Worm (Caenorhabditis elegans) whole organism, L3 larva: ENCODE results near the gene T06D8.2.

Experiments used
- R02D3.7 ChIP-seq: fragments of 150-350 bp; optimal IDR thresholded peaks from 2 replicates; lab custom pipeline; 2014; ENCODE audit warnings: missing biosample characterization, missing genetic modification characterization
- ZK546.5 ChIP-seq: sonication (generic microtip); optimal IDR thresholded peaks from 2 replicates; lab custom pipeline; 2017; ENCODE audit warnings: missing biosample characterization, missing genetic modification characterization
- aly-2 ChIP-seq: fragments of 150-350 bp; optimal IDR thresholded peaks from 2 replicates; lab custom pipeline; 2014; ENCODE audit warnings: missing biosample characterization, missing genetic modification characterization
- ceh-82 ChIP-seq: fragments of 150-350 bp; optimal IDR thresholded peaks from 2 replicates; lab custom pipeline; 2014; ENCODE audit warnings: missing biosample characterization, missing genetic modification characterization
- daf-12 ChIP-seq: fragments of 150-350 bp; optimal IDR thresholded peaks from 2 replicates; lab custom pipeline; 2014; ENCODE audit warnings: missing biosample characterization, missing genetic modification reagents, missing genetic modification characterization
- egl-27 ChIP-seq: sonication (generic microtip); optimal IDR thresholded peaks from 4 replicates; lab custom pipeline; 2017; ENCODE audit warnings: missing biosample characterization, missing genetic modification reagents, missing genetic modification characterization
- elt-1 ChIP-seq: fragments of 150-350 bp; optimal IDR thresholded peaks from 2 replicates; lab custom pipeline; 2014; ENCODE audit warnings: missing biosample characterization, missing genetic modification characterization
- elt-2 ChIP-seq: sonication (generic microtip); optimal IDR thresholded peaks from 2 replicates; lab custom pipeline; 2016; ENCODE audit warnings: missing genetic modification reagents, mild to moderate bottlenecking, missing genetic modification characterization, missing compliant biosample characterization
- elt-3 ChIP-seq, 3 experiments: fragments of 150-350 bp in 1 of 3; sonication (generic microtip) in 2 of 3; optimal IDR thresholded peaks; 2 replicates in 2 of 3; 4 replicates in 1 of 3; lab custom pipeline; 2014 to 2017; ENCODE audit warnings: missing biosample characterization in 3 of 3, missing genetic modification characterization in 3 of 3
- eor-1 ChIP-seq, 2 experiments: fragments of 150-350 bp; optimal IDR thresholded peaks; 2 replicates each; lab custom pipeline; 2014 to 2018; ENCODE audit warnings: missing biosample characterization in 2 of 2, missing genetic modification characterization in 2 of 2
- fkh-10 ChIP-seq: sonication (generic microtip); optimal IDR thresholded peaks from 2 replicates; lab custom pipeline; 2017; ENCODE audit warnings: missing biosample characterization, missing genetic modification reagents, missing genetic modification characterization
- fos-1 ChIP-seq: fragments of 150-350 bp; optimal IDR thresholded peaks from 2 replicates; lab custom pipeline; 2014; ENCODE audit warnings: missing biosample characterization, missing genetic modification characterization
- hmg-11 ChIP-seq: sonication (generic microtip); optimal IDR thresholded peaks from 2 replicates; lab custom pipeline; 2016; ENCODE audit warnings: missing genetic modification characterization, missing compliant biosample characterization
- lin-15B ChIP-seq: fragments of 150-350 bp; optimal IDR thresholded peaks from 2 replicates; lab custom pipeline; 2014; ENCODE audit warnings: missing biosample characterization, missing genetic modification characterization
- lin-39 ChIP-seq: fragments of 150-350 bp; optimal IDR thresholded peaks from 2 replicates; lab custom pipeline; 2018; ENCODE audit warnings: missing biosample characterization, missing genetic modification reagents, missing genetic modification characterization
- mdl-1 ChIP-seq: fragments of 150-350 bp; optimal IDR thresholded peaks from 2 replicates; lab custom pipeline; 2014; ENCODE audit warnings: missing biosample characterization, missing genetic modification characterization
- nfya-1 ChIP-seq: sonication (generic microtip); optimal IDR thresholded peaks from 2 replicates; lab custom pipeline; 2017; ENCODE audit warnings: missing genetic modification characterization, mild to moderate bottlenecking, missing compliant biosample characterization, antibody characterized with exemption, moderate library complexity; ENCODE audit not compliant: insufficient read depth
- nhr-11 ChIP-seq: fragments of 150-350 bp; optimal IDR thresholded peaks from 2 replicates; lab custom pipeline; 2014; ENCODE audit warnings: missing biosample characterization, missing genetic modification characterization
- nhr-12 ChIP-seq: fragments of 150-350 bp; optimal IDR thresholded peaks from 2 replicates; lab custom pipeline; 2014; ENCODE audit warnings: missing biosample characterization, missing genetic modification characterization
- nhr-237 ChIP-seq: fragments of 150-350 bp; optimal IDR thresholded peaks from 2 replicates; lab custom pipeline; 2014; ENCODE audit warnings: missing biosample characterization, missing genetic modification characterization
- nhr-25 ChIP-seq: sonication (generic microtip); optimal IDR thresholded peaks from 2 replicates; lab custom pipeline; 2017; ENCODE audit warnings: missing biosample characterization, missing genetic modification characterization
- nhr-43 ChIP-seq: sonication (generic microtip); optimal IDR thresholded peaks from 2 replicates; lab custom pipeline; 2016; ENCODE audit warnings: mild to moderate bottlenecking, missing genetic modification characterization, missing compliant biosample characterization; ENCODE audit not compliant: poor library complexity, severe bottlenecking
- nhr-76 ChIP-seq: fragments of 150-350 bp; sonication (generic microtip); optimal IDR thresholded peaks from 5 replicates; lab custom pipeline; 2014; ENCODE audit warnings: missing biosample characterization, missing genetic modification characterization
- nhr-77 ChIP-seq: fragments of 150-350 bp; optimal IDR thresholded peaks from 2 replicates; lab custom pipeline; 2014; ENCODE audit warnings: missing biosample characterization, missing genetic modification characterization
- pha-4 ChIP-seq: fragments of 150-350 bp; optimal IDR thresholded peaks from 2 replicates; lab custom pipeline; 2014; ENCODE audit warnings: missing biosample characterization, missing genetic modification reagents, missing genetic modification characterization
- sea-2 ChIP-seq: fragments of 150-350 bp; sonication (generic microtip); optimal IDR thresholded peaks from 4 replicates; lab custom pipeline; 2014; ENCODE audit warnings: missing biosample characterization, missing genetic modification reagents, missing genetic modification characterization
- snpc-4 ChIP-seq: fragments of 150-350 bp; optimal IDR thresholded peaks from 2 replicates; lab custom pipeline; 2014; ENCODE audit warnings: missing biosample characterization, missing genetic modification characterization
- unc-39 ChIP-seq: sonication (generic microtip); optimal IDR thresholded peaks from 4 replicates; lab custom pipeline; 2017; ENCODE audit warnings: missing biosample characterization, missing genetic modification characterization
- zag-1 ChIP-seq: fragments of 150-350 bp; optimal IDR thresholded peaks from 2 replicates; lab custom pipeline; 2014; ENCODE audit warnings: missing biosample characterization, missing genetic modification characterization
- ztf-11 ChIP-seq: fragments of 150-350 bp; optimal IDR thresholded peaks from 2 replicates; lab custom pipeline; 2014; ENCODE audit warnings: missing biosample characterization, missing genetic modification characterization

The T06D8.2 gene

ce11 chrII:11259766-11260165, 33.3 kb downstream of the T06D8.2 start:
- TF ChIP-seq nhr-12, result no peak
- TF ChIP-seq aly-2 (tag; lab: Kevin White, UChicago), result no peak
- TF ChIP-seq nhr-25 (tag; lab: Kevin White, UChicago), result no peak
- TF ChIP-seq nhr-237 (tag; lab: Kevin White, UChicago), result no peak
- TF ChIP-seq snpc-4, result no peak
- TF ChIP-seq R02D3.7 (tag; lab: Kevin White, UChicago), result no peak
- TF ChIP-seq ceh-82, result no peak
- TF ChIP-seq hmg-11 (tag; lab: Kevin White, UChicago), result no peak
- TF ChIP-seq mdl-1 (tag; lab: Kevin White, UChicago), result no peak
- no peak for TF ChIP-seq nhr-76 (tag; lab: Kevin White, UChicago)
- TF ChIP-seq nhr-11 (tag; lab: Kevin White, UChicago), result no peak
- TF ChIP-seq lin-15B, result no peak
- no peak for TF ChIP-seq nhr-77 (tag; lab: Kevin White, UChicago)
- TF ChIP-seq pha-4 (tag; lab: Kevin White, UChicago), result no peak
- TF ChIP-seq eor-1 (tag; optimal IDR thresholded peaks at IDR 0.05; lab: Kevin White, UChicago), result no peak

- TF ChIP-seq eor-1 (tag; optimal IDR thresholded peaks at IDR 0.05; lab: Kevin White, UChicago), result no peak
- no peak for TF ChIP-seq sea-2 (GFP tag; lab: Kevin White, UChicago)
- TF ChIP-seq ZK546.5 (tag; lab: Kevin White, UChicago), result no peak
- TF ChIP-seq nhr-77 (tag; lab: Kevin White, UChicago), result no peak
- no peak for TF ChIP-seq fkh-10
- TF ChIP-seq mdl-1 (tag; lab: Kevin White, UChicago), result no peak
- TF ChIP-seq R02D3.7 (tag; lab: Kevin White, UChicago), result no peak
- no peak for TF ChIP-seq elt-2 (tag; lab: Kevin White, UChicago)
- TF ChIP-seq ztf-11, result no peak
- no peak for TF ChIP-seq elt-3 (tag; optimal IDR thresholded peaks at IDR 0.05; lab: Kevin White, UChicago)
- TF ChIP-seq lin-15B, result no peak
- TF ChIP-seq nfya-1 (tag; lab: Kevin White, UChicago), result no peak
Observed at ce11 chrII:11261173-11261572, 34.7 kb downstream of the T06D8.2 start, which contains the start of gene T05B9.1. Gene T05B9.1, minus strand, starts transcription at chrII:11261192.

ce11 chrII:11268822-11269221, 42.3 kb downstream of the T06D8.2 start, which contains the start of gene cut-1:
Gene cut-1, plus strand, starts transcription at chrII:11269122.
- no peak for TF ChIP-seq fos-1
- TF ChIP-seq elt-3 (tag; optimal IDR thresholded peaks at IDR 0.05; lab: Kevin White, UChicago), result no peak
- TF ChIP-seq, all 47 proteins: peak for 0

ce11 chrII:11270829-11271228, 44.4 kb downstream of the T06D8.2 start:
- TF ChIP-seq nhr-77 (tag; lab: Kevin White, UChicago), result no peak
- TF ChIP-seq daf-12 (tag; lab: Kevin White, UChicago), result no peak
- no peak for TF ChIP-seq lin-15B
- TF ChIP-seq zag-1, result no peak
- TF ChIP-seq mdl-1 (tag; lab: Kevin White, UChicago), result no peak
- no peak for TF ChIP-seq snpc-4
- TF ChIP-seq egl-27 (tag; lab: Kevin White, UChicago), result no peak
- TF ChIP-seq nhr-11 (tag; lab: Kevin White, UChicago), result no peak
- TF ChIP-seq nhr-43 (tag; lab: Kevin White, UChicago), result no peak
- no peak for TF ChIP-seq aly-2 (tag; lab: Kevin White, UChicago)
- TF ChIP-seq nhr-25 (tag; lab: Kevin White, UChicago), result no peak

- no peak for TF ChIP-seq sea-2 (GFP tag; lab: Kevin White, UChicago)
- no peak for TF ChIP-seq unc-39 (tag; lab: Kevin White, UChicago)
- no peak for TF ChIP-seq snpc-4
- no peak for TF ChIP-seq fkh-10
- TF ChIP-seq nhr-237 (tag; lab: Kevin White, UChicago), result no peak
- no peak for TF ChIP-seq nhr-77 (tag; lab: Kevin White, UChicago)
- no peak for TF ChIP-seq nhr-76 (tag; lab: Kevin White, UChicago)
Observed at ce11 chrII:11274876-11275275, 48.4 kb downstream of the T06D8.2 start.

ce11 chrII:11275484-11275883, 49.0 kb downstream of the T06D8.2 start:
- TF ChIP-seq nhr-11 (tag; lab: Kevin White, UChicago) (no peak), lin-39 (tag; lab: Kevin White, UChicago) (peak; percentile 28), elt-1 (tag; lab: Kevin White, UChicago) (no peak), nfya-1 (tag; lab: Kevin White, UChicago) (peak; percentile 25)
- TF ChIP-seq, all 47 proteins: peak for 2
